Worm (Caenorhabditis elegans) whole organism, L3 larva: ENCODE data around the gene dnj-13.
A peak's percentile ranks its signal among the peaks of the same experiment; 100 is the strongest.

Experiments
- R02D3.7 ChIP-seq: fragments of 150-350 bp; optimal IDR thresholded peaks from 2 replicates; lab custom pipeline; 2014; ENCODE audit warnings: missing biosample characterization, missing genetic modification characterization
- ZK546.5 ChIP-seq: sonication (generic microtip); optimal IDR thresholded peaks from 2 replicates; lab custom pipeline; 2017; ENCODE audit warnings: missing biosample characterization, missing genetic modification characterization
- aly-2 ChIP-seq: fragments of 150-350 bp; optimal IDR thresholded peaks from 2 replicates; lab custom pipeline; 2014; ENCODE audit warnings: missing biosample characterization, missing genetic modification characterization
- ama-1 ChIP-seq: fragments of 150-350 bp; optimal IDR thresholded peaks from 2 replicates; lab custom pipeline; 2018
- ceh-16 ChIP-seq: sonication (generic microtip); optimal IDR thresholded peaks from 2 replicates; lab custom pipeline; 2017; ENCODE audit warnings: missing biosample characterization, missing genetic modification characterization
- ceh-28 ChIP-seq: fragments of 150-350 bp; optimal IDR thresholded peaks from 2 replicates; lab custom pipeline; 2014; ENCODE audit warnings: missing biosample characterization, missing genetic modification reagents, missing genetic modification characterization
- ceh-82 ChIP-seq: fragments of 150-350 bp; optimal IDR thresholded peaks from 2 replicates; lab custom pipeline; 2014; ENCODE audit warnings: missing biosample characterization, missing genetic modification characterization
- ceh-9 ChIP-seq: sonication (generic microtip); optimal IDR thresholded peaks from 2 replicates; lab custom pipeline; 2018; ENCODE audit warnings: missing biosample characterization, missing genetic modification characterization
- daf-12 ChIP-seq: fragments of 150-350 bp; optimal IDR thresholded peaks from 2 replicates; lab custom pipeline; 2014; ENCODE audit warnings: missing biosample characterization, missing genetic modification reagents, missing genetic modification characterization
- egl-27 ChIP-seq: sonication (generic microtip); optimal IDR thresholded peaks from 4 replicates; lab custom pipeline; 2017; ENCODE audit warnings: missing biosample characterization, missing genetic modification reagents, missing genetic modification characterization
- egl-5 ChIP-seq: fragments of 150-350 bp; optimal IDR thresholded peaks from 2 replicates; lab custom pipeline; 2017; ENCODE audit warnings: missing biosample characterization, missing genetic modification reagents, missing genetic modification characterization, inconsistent platforms
- elt-1 ChIP-seq: fragments of 150-350 bp; optimal IDR thresholded peaks from 2 replicates; lab custom pipeline; 2014; ENCODE audit warnings: missing biosample characterization, missing genetic modification characterization
- elt-2 ChIP-seq: sonication (generic microtip); optimal IDR thresholded peaks from 2 replicates; lab custom pipeline; 2016; ENCODE audit warnings: missing genetic modification reagents, mild to moderate bottlenecking, missing genetic modification characterization, missing compliant biosample characterization
- elt-3 ChIP-seq, 3 experiments: fragments of 150-350 bp in 1 of 3; sonication (generic microtip) in 2 of 3; optimal IDR thresholded peaks; 2 replicates in 2 of 3; 4 replicates in 1 of 3; lab custom pipeline; 2014 to 2017; ENCODE audit warnings: missing biosample characterization in 3 of 3, missing genetic modification characterization in 3 of 3
- eor-1 ChIP-seq, 2 experiments: fragments of 150-350 bp; optimal IDR thresholded peaks; 2 replicates each; lab custom pipeline; 2014 to 2018; ENCODE audit warnings: missing biosample characterization in 2 of 2, missing genetic modification characterization in 2 of 2
- fkh-10 ChIP-seq: sonication (generic microtip); optimal IDR thresholded peaks from 2 replicates; lab custom pipeline; 2017; ENCODE audit warnings: missing biosample characterization, missing genetic modification reagents, missing genetic modification characterization
- fkh-2 ChIP-seq: fragments of 150-350 bp; optimal IDR thresholded peaks from 2 replicates; lab custom pipeline; 2014; ENCODE audit warnings: missing biosample characterization, missing genetic modification reagents, missing genetic modification characterization
- fos-1 ChIP-seq: fragments of 150-350 bp; optimal IDR thresholded peaks from 2 replicates; lab custom pipeline; 2014; ENCODE audit warnings: missing biosample characterization, missing genetic modification characterization
- hmg-11 ChIP-seq: sonication (generic microtip); optimal IDR thresholded peaks from 2 replicates; lab custom pipeline; 2016; ENCODE audit warnings: missing genetic modification characterization, missing compliant biosample characterization
- jun-1 ChIP-seq: fragments of 150-350 bp; optimal IDR thresholded peaks from 2 replicates; lab custom pipeline; 2014; ENCODE audit warnings: missing biosample characterization, missing genetic modification reagents, missing genetic modification characterization
- lin-15B ChIP-seq: fragments of 150-350 bp; optimal IDR thresholded peaks from 2 replicates; lab custom pipeline; 2014; ENCODE audit warnings: missing biosample characterization, missing genetic modification characterization
- lin-39 ChIP-seq: fragments of 150-350 bp; optimal IDR thresholded peaks from 2 replicates; lab custom pipeline; 2018; ENCODE audit warnings: missing biosample characterization, missing genetic modification reagents, missing genetic modification characterization
- lsy-12 ChIP-seq: sonication (generic microtip); optimal IDR thresholded peaks from 2 replicates; lab custom pipeline; 2016; ENCODE audit warnings: mild to moderate bottlenecking, missing genetic modification characterization, missing compliant biosample characterization
- mdl-1 ChIP-seq: fragments of 150-350 bp; optimal IDR thresholded peaks from 2 replicates; lab custom pipeline; 2014; ENCODE audit warnings: missing biosample characterization, missing genetic modification characterization
- mml-1 ChIP-seq: fragments of 150-350 bp; sonication (generic microtip); optimal IDR thresholded peaks from 3 replicates; lab custom pipeline; 2014; ENCODE audit warnings: missing biosample characterization, missing genetic modification characterization
- nfya-1 ChIP-seq: sonication (generic microtip); optimal IDR thresholded peaks from 2 replicates; lab custom pipeline; 2017; ENCODE audit warnings: missing genetic modification characterization, mild to moderate bottlenecking, missing compliant biosample characterization, antibody characterized with exemption, moderate library complexity; ENCODE audit not compliant: insufficient read depth
- nhr-11 ChIP-seq: fragments of 150-350 bp; optimal IDR thresholded peaks from 2 replicates; lab custom pipeline; 2014; ENCODE audit warnings: missing biosample characterization, missing genetic modification characterization
- nhr-23 ChIP-seq: fragments of 150-350 bp; optimal IDR thresholded peaks from 2 replicates; lab custom pipeline; 2014; ENCODE audit warnings: missing biosample characterization, missing genetic modification reagents, missing genetic modification characterization
- nhr-237 ChIP-seq: fragments of 150-350 bp; optimal IDR thresholded peaks from 2 replicates; lab custom pipeline; 2014; ENCODE audit warnings: missing biosample characterization, missing genetic modification characterization
- nhr-25 ChIP-seq: sonication (generic microtip); optimal IDR thresholded peaks from 2 replicates; lab custom pipeline; 2017; ENCODE audit warnings: missing biosample characterization, missing genetic modification characterization
- nhr-28 ChIP-seq: fragments of 150-350 bp; optimal IDR thresholded peaks from 2 replicates; lab custom pipeline; 2014; ENCODE audit warnings: missing biosample characterization, missing genetic modification characterization
- nhr-43 ChIP-seq: sonication (generic microtip); optimal IDR thresholded peaks from 2 replicates; lab custom pipeline; 2016; ENCODE audit warnings: mild to moderate bottlenecking, missing genetic modification characterization, missing compliant biosample characterization; ENCODE audit not compliant: poor library complexity, severe bottlenecking
- nhr-67 ChIP-seq: fragments of 150-350 bp; optimal IDR thresholded peaks from 2 replicates; lab custom pipeline; 2014; ENCODE audit warnings: missing biosample characterization, missing genetic modification characterization
- nhr-76 ChIP-seq: fragments of 150-350 bp; sonication (generic microtip); optimal IDR thresholded peaks from 5 replicates; lab custom pipeline; 2014; ENCODE audit warnings: missing biosample characterization, missing genetic modification characterization
- nhr-77 ChIP-seq: fragments of 150-350 bp; optimal IDR thresholded peaks from 2 replicates; lab custom pipeline; 2014; ENCODE audit warnings: missing biosample characterization, missing genetic modification characterization
- pha-4 ChIP-seq: fragments of 150-350 bp; optimal IDR thresholded peaks from 2 replicates; lab custom pipeline; 2014; ENCODE audit warnings: missing biosample characterization, missing genetic modification reagents, missing genetic modification characterization
- pqm-1 ChIP-seq: fragments of 150-350 bp; optimal IDR thresholded peaks from 2 replicates; lab custom pipeline; 2017; ENCODE audit warnings: missing biosample characterization, missing genetic modification characterization, inconsistent platforms
- sea-2 ChIP-seq: fragments of 150-350 bp; sonication (generic microtip); optimal IDR thresholded peaks from 4 replicates; lab custom pipeline; 2014; ENCODE audit warnings: missing biosample characterization, missing genetic modification reagents, missing genetic modification characterization
- skn-1 ChIP-seq: fragments of 150-350 bp; optimal IDR thresholded peaks from 2 replicates; lab custom pipeline; 2014; ENCODE audit warnings: missing biosample characterization, missing genetic modification characterization
- snpc-4 ChIP-seq: fragments of 150-350 bp; optimal IDR thresholded peaks from 2 replicates; lab custom pipeline; 2014; ENCODE audit warnings: missing biosample characterization, missing genetic modification characterization
- tbx-2 ChIP-seq: sonication (generic microtip); optimal IDR thresholded peaks from 2 replicates; lab custom pipeline; 2016; ENCODE audit warnings: mild to moderate bottlenecking, missing genetic modification characterization, missing compliant biosample characterization
- unc-39 ChIP-seq: sonication (generic microtip); optimal IDR thresholded peaks from 4 replicates; lab custom pipeline; 2017; ENCODE audit warnings: missing biosample characterization, missing genetic modification characterization
- unc-62 ChIP-seq: fragments of 150-350 bp; sonication (generic microtip); optimal IDR thresholded peaks from 4 replicates; lab custom pipeline; 2014; ENCODE audit warnings: missing biosample characterization, missing genetic modification reagents, missing genetic modification characterization
- ztf-11 ChIP-seq: fragments of 150-350 bp; optimal IDR thresholded peaks from 2 replicates; lab custom pipeline; 2014; ENCODE audit warnings: missing biosample characterization, missing genetic modification characterization
- ztf-4 ChIP-seq: fragments of 150-350 bp; optimal IDR thresholded peaks from 2 replicates; lab custom pipeline; 2014; ENCODE audit warnings: missing biosample characterization, missing genetic modification characterization

The dnj-13 gene

DNA sequence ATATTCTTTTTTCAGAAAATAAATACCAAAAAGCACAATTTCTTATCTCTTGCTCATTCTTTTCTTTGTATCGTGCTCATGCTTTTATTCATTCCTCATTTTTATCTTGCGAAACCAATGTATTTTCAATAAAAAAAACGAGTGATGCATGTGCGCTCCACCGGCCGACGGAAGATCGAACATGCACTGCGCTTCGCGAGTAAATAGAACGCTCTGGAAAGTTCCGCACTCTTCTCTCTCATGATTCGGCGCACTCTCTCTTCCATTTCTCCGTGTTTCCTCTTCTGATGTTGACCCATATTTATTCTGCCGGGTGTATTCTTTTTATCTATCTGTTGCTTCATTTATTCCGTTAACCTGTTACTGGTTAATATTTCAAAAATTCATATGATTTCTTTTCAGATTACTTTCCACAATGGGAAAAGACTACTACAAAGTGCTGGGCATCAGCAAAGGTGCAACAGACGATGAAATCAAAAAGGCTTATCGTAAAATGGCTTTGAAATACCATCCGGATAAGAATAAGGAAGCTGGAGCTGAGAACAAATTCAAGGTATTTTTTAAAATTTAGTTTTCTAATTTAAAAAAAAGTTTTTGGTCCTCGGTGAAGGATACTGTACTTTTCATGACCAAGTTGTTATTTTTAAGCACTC lies at the start of gene dnj-13:
Gene dnj-13 (plus strand): TSS at position 403 of the 653 bp plus-strand sequence.
- TF ChIP-seq hmg-11 (tag; lab: Kevin White, UChicago) = peak; percentile 94
- peak; percentile 84 for TF ChIP-seq tbx-2 (tag; lab: Kevin White, UChicago)
- no peak for TF ChIP-seq daf-12 (tag; lab: Kevin White, UChicago)
- peak; percentile 45 for TF ChIP-seq nhr-76 (tag; lab: Kevin White, UChicago)
- TF ChIP-seq mdl-1 (tag; lab: Kevin White, UChicago) = peak; percentile 54
- peak; percentile 30 for TF ChIP-seq ceh-16 (tag; lab: Kevin White, UChicago)
- TF ChIP-seq lin-39 (tag; lab: Kevin White, UChicago) = peak; percentile 71
- no peak for TF ChIP-seq unc-39 (tag; lab: Kevin White, UChicago)
- TF ChIP-seq egl-27 (tag; lab: Kevin White, UChicago) = peak; percentile 91
- peak; percentile 87 for TF ChIP-seq ama-1 (lab: Kevin White, UChicago)
- peak; percentile 71 for TF ChIP-seq ceh-82 (tag; lab: Kevin White, UChicago)
- peak; percentile 92 for TF ChIP-seq lin-15B (tag; lab: Kevin White, UChicago)
- peak; percentile 75 for TF ChIP-seq fkh-2 (tag; lab: Kevin White, UChicago)
- TF ChIP-seq nhr-25 (tag; lab: Kevin White, UChicago) = peak; percentile 91
- peak in 1 of 2 experiments; percentile 84 for TF ChIP-seq eor-1 (tag; optimal IDR thresholded peaks at IDR 0.05; lab: Kevin White, UChicago)
- TF ChIP-seq elt-2 (tag; lab: Kevin White, UChicago) = peak; percentile 83
- TF ChIP-seq mml-1 (tag; lab: Kevin White, UChicago) = no peak
- TF ChIP-seq ZK546.5 = peak; percentile 19
- TF ChIP-seq R02D3.7 (tag; lab: Kevin White, UChicago) = peak; percentile 69
- peak; percentile 81 for TF ChIP-seq ceh-28
- TF ChIP-seq nhr-237 (tag; lab: Kevin White, UChicago) = no peak
- peak; percentile 47 for TF ChIP-seq elt-1
- TF ChIP-seq nhr-23 = peak; percentile 98
- no peak for TF ChIP-seq ceh-9
- no peak for TF ChIP-seq nhr-28
- peak; percentile 98 for TF ChIP-seq lsy-12 (tag; lab: Kevin White, UChicago)
- peak; percentile 88 for TF ChIP-seq jun-1 (tag; lab: Kevin White, UChicago)
- TF ChIP-seq ztf-11 = no peak
- TF ChIP-seq ztf-4 (tag; lab: Kevin White, UChicago) = peak; percentile 72
- TF ChIP-seq nhr-11 (tag; lab: Kevin White, UChicago) = peak; percentile 49
- TF ChIP-seq nhr-77 (tag; lab: Kevin White, UChicago) = peak; percentile 61
- TF ChIP-seq skn-1 (tag; lab: Kevin White, UChicago) = peak; percentile 68
- TF ChIP-seq elt-3 (tag; optimal IDR thresholded peaks at IDR 0.05; lab: Kevin White, UChicago) = no peak
- no peak for TF ChIP-seq nhr-67 (tag; lab: Kevin White, UChicago)
- TF ChIP-seq egl-5 (tag; lab: Kevin White, UChicago) = no peak
- peak; percentile 55 for TF ChIP-seq fos-1 (tag; lab: Kevin White, UChicago)
- TF ChIP-seq nhr-43 = peak; percentile 94
- peak; percentile 73 for TF ChIP-seq snpc-4 (tag; lab: Kevin White, UChicago)
- no peak for TF ChIP-seq sea-2 (GFP tag; lab: Kevin White, UChicago)
- peak; percentile 96 for TF ChIP-seq pha-4 (tag; lab: Kevin White, UChicago)
- TF ChIP-seq pqm-1 (tag; lab: Kevin White, UChicago) = peak; percentile 79
- TF ChIP-seq nfya-1 (tag; lab: Kevin White, UChicago) = peak; percentile 93
- TF ChIP-seq fkh-10 = peak; percentile 85

DNA sequence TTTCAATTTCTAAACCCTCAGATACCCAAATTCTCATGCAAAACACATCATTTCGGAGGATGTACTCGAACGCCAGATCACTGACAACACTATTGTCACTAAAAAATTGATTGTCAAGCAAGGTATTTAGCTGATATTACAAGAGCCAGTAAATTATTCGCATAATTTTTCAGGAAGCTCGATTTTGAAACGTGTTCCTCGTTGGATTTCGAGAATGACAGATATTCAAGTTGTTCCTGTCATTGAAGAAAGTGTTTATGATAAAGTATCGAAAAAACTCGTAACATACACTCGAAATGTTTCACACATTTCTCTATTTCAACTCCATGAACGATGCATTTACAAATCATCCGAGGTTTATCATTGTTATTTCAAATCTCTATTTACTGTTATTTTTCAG lies 49.7 kb upstream of the dnj-13 start:
- TF ChIP-seq hmg-11 (tag; lab: Kevin White, UChicago) (no peak), ceh-9 (no peak), aly-2 (tag; lab: Kevin White, UChicago) (no peak), nhr-28 (no peak), ZK546.5 (no peak), mml-1 (tag; lab: Kevin White, UChicago) (no peak), skn-1 (tag; lab: Kevin White, UChicago) (no peak), unc-62 (GFP tag; lab: Kevin White, UChicago) (no peak), ceh-82 (tag; lab: Kevin White, UChicago) (no peak), ama-1 (lab: Kevin White, UChicago) (no peak), ztf-4 (tag; lab: Kevin White, UChicago) (no peak), ztf-11 (no peak), pha-4 (tag; lab: Kevin White, UChicago) (no peak), fkh-2 (tag; lab: Kevin White, UChicago) (no peak), mdl-1 (tag; lab: Kevin White, UChicago) (no peak), eor-1 (tag; optimal IDR thresholded peaks at IDR 0.05; lab: Kevin White, UChicago) (no peak), fos-1 (tag; lab: Kevin White, UChicago) (no peak), egl-27 (tag; lab: Kevin White, UChicago) (no peak), snpc-4 (tag; lab: Kevin White, UChicago) (no peak)
- TF ChIP-seq, all 47 proteins: peak for 0
